Worm (Caenorhabditis elegans): ENCODE measurements around the gene F31E8.4.

Gene F31E8.4

ce11 chrII:6800104-6800711 is at the start of gene F31E8.4:
Gene F31E8.4 (minus strand): TSS chrII:6800154.
- no peak for TF ChIP-seq dao-5 (tag; optimal IDR thresholded peaks at IDR 0.05)

- TF ChIP-seq W03F9.2 (tag; optimal IDR thresholded peaks at IDR 0.05) (no peak), dao-5 (tag; optimal IDR thresholded peaks at IDR 0.05) (no peak)
Measured at ce11 chrII:6849308-6849707, 49.4 kb upstream of the F31E8.4 start.

ce11 chrII:6847917-6848379 is 48.0 kb upstream of the F31E8.4 start, which contains the start of gene tbc-6:
Gene tbc-6 (plus strand): TSS chrII:6848124.
- TF ChIP-seq W03F9.2 (tag; optimal IDR thresholded peaks at IDR 0.05) (peak; percentile 61), dao-5 (tag; optimal IDR thresholded peaks at IDR 0.05) (no peak), him-1 (tag; optimal IDR thresholded peaks at IDR 0.05) (no peak)

ce11 chrII:6846723-6847122 is 46.8 kb upstream of the F31E8.4 start:
- TF ChIP-seq W03F9.2 (tag; optimal IDR thresholded peaks at IDR 0.05): no peak

ce11 chrII:6845006-6845459 is 45.1 kb upstream of the F31E8.4 start:
- TF ChIP-seq dao-5 (tag; optimal IDR thresholded peaks at IDR 0.05) (no peak), W03F9.2 (tag; optimal IDR thresholded peaks at IDR 0.05) (no peak)

ce11 chrII:6844227-6845005 is 44.5 kb upstream of the F31E8.4 start:
- TF ChIP-seq him-1 (tag; optimal IDR thresholded peaks at IDR 0.05): no peak
- TF ChIP-seq W03F9.2 (tag; optimal IDR thresholded peaks at IDR 0.05): no peak
- no peak for TF ChIP-seq dao-5 (tag; optimal IDR thresholded peaks at IDR 0.05)

- TF ChIP-seq dao-5 (tag; optimal IDR thresholded peaks at IDR 0.05) (no peak), him-1 (tag; optimal IDR thresholded peaks at IDR 0.05) (no peak), W03F9.2 (tag; optimal IDR thresholded peaks at IDR 0.05) (no peak)
Measured at ce11 chrII:6843680-6844079, 43.7 kb upstream of the F31E8.4 start.

ce11 chrII:6843211-6843610 is 43.3 kb upstream of the F31E8.4 start:
- TF ChIP-seq him-1 (tag; optimal IDR thresholded peaks at IDR 0.05): no peak
- no peak for TF ChIP-seq W03F9.2 (tag; optimal IDR thresholded peaks at IDR 0.05)
- no peak for TF ChIP-seq dao-5 (tag; optimal IDR thresholded peaks at IDR 0.05)

- TF ChIP-seq W03F9.2 (tag; optimal IDR thresholded peaks at IDR 0.05): no peak
- TF ChIP-seq dao-5 (tag; optimal IDR thresholded peaks at IDR 0.05): no peak
- no peak for TF ChIP-seq him-1 (tag; optimal IDR thresholded peaks at IDR 0.05)
Measured at ce11 chrII:6842651-6843118, 42.7 kb upstream of the F31E8.4 start.

ce11 chrII:6842009-6842408 is 42.1 kb upstream of the F31E8.4 start:
- no peak for TF ChIP-seq W03F9.2 (tag; optimal IDR thresholded peaks at IDR 0.05)
- TF ChIP-seq dao-5 (tag; optimal IDR thresholded peaks at IDR 0.05): no peak
- TF ChIP-seq him-1 (tag; optimal IDR thresholded peaks at IDR 0.05): no peak

- no peak for TF ChIP-seq him-1 (tag; optimal IDR thresholded peaks at IDR 0.05)
- no peak for TF ChIP-seq dao-5 (tag; optimal IDR thresholded peaks at IDR 0.05)
- no peak for TF ChIP-seq W03F9.2 (tag; optimal IDR thresholded peaks at IDR 0.05)
Measured at ce11 chrII:6841102-6841501, 41.1 kb upstream of the F31E8.4 start.

ce11 chrII:6840663-6841062 is 40.7 kb upstream of the F31E8.4 start:
- TF ChIP-seq dao-5 (tag; optimal IDR thresholded peaks at IDR 0.05) (no peak), him-1 (tag; optimal IDR thresholded peaks at IDR 0.05) (no peak), W03F9.2 (tag; optimal IDR thresholded peaks at IDR 0.05) (no peak)

ce11 chrII:6838977-6839376 is 39.0 kb upstream of the F31E8.4 start:
- TF ChIP-seq dao-5 (tag; optimal IDR thresholded peaks at IDR 0.05) (no peak), W03F9.2 (tag; optimal IDR thresholded peaks at IDR 0.05) (no peak), him-1 (tag; optimal IDR thresholded peaks at IDR 0.05) (no peak)

ce11 chrII:6838270-6838878 is 38.4 kb upstream of the F31E8.4 start:
- TF ChIP-seq him-1 (tag; optimal IDR thresholded peaks at IDR 0.05) (peak; percentile 33), W03F9.2 (tag; optimal IDR thresholded peaks at IDR 0.05) (no peak), dao-5 (tag; optimal IDR thresholded peaks at IDR 0.05) (no peak)

All from whole organism, L4/young adult.